Fruit fly (Drosophila melanogaster) whole organism, wandering third instar larva: ENCODE results near the gene CG6126.

Source experiments
- Abd-B ChIP-seq: fragments of >200 bp; optimal IDR thresholded peaks from 2 replicates; lab custom pipeline; 2017; ENCODE audit warnings: missing biosample characterization, missing genetic modification characterization
- Dfd ChIP-seq: fragments of >200 bp; optimal IDR thresholded peaks from 2 replicates; lab custom pipeline; 2017; ENCODE audit warnings: missing biosample characterization, missing genetic modification characterization
- Hnf4 ChIP-seq: fragments of 200-800 bp; sonication (Bioruptor generic); optimal IDR thresholded peaks from 2 replicates; lab custom pipeline; 2016; ENCODE audit warnings: missing biosample characterization, mild to moderate bottlenecking, missing genetic modification characterization
- OdsH ChIP-seq: fragments of 200-800 bp; sonication (Bioruptor generic); optimal IDR thresholded peaks from 2 replicates; lab custom pipeline; 2016; ENCODE audit warnings: missing biosample characterization, mild to moderate bottlenecking, missing genetic modification characterization
- dsf ChIP-seq: sonication (Bioruptor generic); optimal IDR thresholded peaks from 2 replicates; lab custom pipeline; 2016; ENCODE audit warnings: missing biosample characterization, missing genetic modification characterization, borderline replicate concordance
- psq ChIP-seq: fragments of 200-800 bp; sonication (Bioruptor generic); optimal IDR thresholded peaks from 3 replicates; lab custom pipeline; 2017; ENCODE audit warnings: missing biosample characterization, mild to moderate bottlenecking, missing genetic modification characterization, moderate library complexity
- sage ChIP-seq: fragments of 200-800 bp; sonication (Bioruptor generic); optimal IDR thresholded peaks from 2 replicates; lab custom pipeline; 2016; ENCODE audit warnings: missing biosample characterization, mild to moderate bottlenecking, missing genetic modification characterization
- sv ChIP-seq: fragments of 200-800 bp; sonication (Bioruptor generic); optimal IDR thresholded peaks from 3 replicates; lab custom pipeline; 2016; ENCODE audit warnings: missing biosample characterization, missing genetic modification characterization
- usp ChIP-seq: fragments of >200 bp; optimal IDR thresholded peaks from 2 replicates; lab custom pipeline; 2017; ENCODE audit warnings: missing biosample characterization, missing genetic modification characterization

DNA sequence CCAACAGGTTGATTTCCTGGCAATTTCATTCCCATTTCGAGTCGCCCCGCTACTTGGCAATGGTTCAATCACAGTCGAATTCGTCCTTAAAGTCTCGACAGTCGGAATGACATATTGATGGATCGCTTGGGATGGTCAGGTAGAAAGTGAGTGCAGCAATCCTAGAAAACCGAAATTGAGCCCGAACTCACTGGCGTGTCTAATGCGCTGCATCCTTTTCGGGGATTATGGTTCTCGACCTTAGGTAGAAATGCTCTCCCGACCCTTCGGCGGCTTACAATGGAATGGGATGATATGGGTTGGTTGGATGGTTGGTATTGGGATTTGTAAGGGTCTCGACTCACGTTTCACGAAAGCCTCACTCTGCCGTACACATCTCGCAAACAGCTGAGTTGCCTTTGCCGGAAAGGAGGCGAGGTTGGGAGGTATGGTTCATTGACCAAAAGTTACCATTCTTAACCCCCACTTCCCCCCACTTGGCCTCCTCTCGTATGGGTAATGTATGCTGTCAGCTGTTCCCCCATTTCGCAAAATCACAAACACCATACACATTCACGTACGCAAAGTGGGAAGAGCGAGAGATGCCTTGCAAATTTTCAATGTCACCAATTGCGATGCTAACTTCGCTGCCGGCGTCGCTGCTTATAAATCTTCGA, 48.5 kb upstream of the CG6126 start:
- no peak for TF ChIP-seq Hnf4 (GFP tag; lab: Kevin White, UChicago)
- TF ChIP-seq Abd-B (GFP tag; lab: Kevin White, UChicago), result no peak
- no peak for TF ChIP-seq sage
- no peak for TF ChIP-seq Dfd (GFP tag; lab: Kevin White, UChicago)
- no peak for TF ChIP-seq dsf (GFP tag; lab: Kevin White, UChicago)
- no peak for TF ChIP-seq usp (GFP tag; lab: Kevin White, UChicago)
- TF ChIP-seq psq (GFP tag; lab: Kevin White, UChicago), result no peak
- no peak for TF ChIP-seq sv (GFP tag; lab: Kevin White, UChicago)
- TF ChIP-seq OdsH (GFP tag; lab: Kevin White, UChicago), result no peak
